Worm (Caenorhabditis elegans): ENCODE data around the gene F59A7.11.

- no peak for TF ChIP-seq nhr-76 (tag; optimal IDR thresholded peaks at IDR 0.05)
- TF ChIP-seq ceh-9 (tag; optimal IDR thresholded peaks at IDR 0.05) = no peak
- no peak for TF ChIP-seq zag-1 (tag; optimal IDR thresholded peaks at IDR 0.05)
- no peak for TF ChIP-seq mdl-1 (tag; optimal IDR thresholded peaks at IDR 0.05)
- no peak for TF ChIP-seq unc-62 (GFP tag; optimal IDR thresholded peaks at IDR 0.05)
- no peak for TF ChIP-seq tbx-2 (tag; optimal IDR thresholded peaks at IDR 0.05)
- no peak for TF ChIP-seq ztf-4 (tag; optimal IDR thresholded peaks at IDR 0.05)
- TF ChIP-seq aly-2 (tag; optimal IDR thresholded peaks at IDR 0.05) = no peak
These were observed 15.4 kb downstream of the F59A7.11 start for ce11 chrV:1998358-1998757.

Measured in whole organism, L3 larva.